Worm (Caenorhabditis elegans) whole organism, L1 larva: ENCODE measurements around the gene sra-2.

ENCODE experiments used
- ceh-82 ChIP-seq, 3 experiments: fragments of 150-350 bp in 1 of 3; sonication (generic microtip) in 2 of 3; optimal IDR thresholded peaks; 2 replicates each; lab custom pipeline; 2014 to 2017; ENCODE audit warnings: missing biosample characterization in 3 of 3, missing genetic modification characterization in 3 of 3
- lsy-2 ChIP-seq, 2 experiments: fragments of 150-350 bp; optimal IDR thresholded peaks; 2 replicates each; lab custom pipeline; 2014; ENCODE audit warnings: missing biosample characterization in 2 of 2, missing genetic modification characterization in 2 of 2
- mef-2 ChIP-seq: fragments of 150-350 bp; optimal IDR thresholded peaks from 2 replicates; lab custom pipeline; 2014; ENCODE audit warnings: missing biosample characterization, missing genetic modification characterization
- nhr-11 ChIP-seq: fragments of 150-350 bp; optimal IDR thresholded peaks from 2 replicates; lab custom pipeline; 2014; ENCODE audit warnings: missing biosample characterization, missing genetic modification characterization
- unc-62 ChIP-seq: fragments of 150-350 bp; optimal IDR thresholded peaks from 2 replicates; lab custom pipeline; 2014; ENCODE audit warnings: missing biosample characterization, missing genetic modification reagents, missing genetic modification characterization
- zag-1 ChIP-seq: fragments of 150-350 bp; optimal IDR thresholded peaks from 2 replicates; lab custom pipeline; 2014; ENCODE audit warnings: missing biosample characterization, missing genetic modification characterization

ce11 chrII:9576707-9577106 is 48.1 kb downstream of the sra-2 start:
- TF ChIP-seq unc-62 (GFP tag; lab: Kevin White, UChicago), result no peak
- no peak for TF ChIP-seq nhr-11 (tag; lab: Kevin White, UChicago)
- no peak for TF ChIP-seq ceh-82 (tag; optimal IDR thresholded peaks at IDR 0.05; lab: Kevin White, UChicago)
- TF ChIP-seq lsy-2 (tag; optimal IDR thresholded peaks at IDR 0.05; lab: Kevin White, UChicago), result no peak
- no peak for TF ChIP-seq mef-2 (tag; lab: Kevin White, UChicago)
- TF ChIP-seq zag-1 (tag; lab: Kevin White, UChicago), result no peak
